Worm (Caenorhabditis elegans) whole organism, L4 larva: ENCODE results near the gene nifk-1.

Experiments used
- D1046.2 ChIP-seq: fragments of 200-800 bp; sonication (Bioruptor generic); IDR thresholded peaks from 2 replicates; pipeline ENCODE4 v1.3.6; 2022; ENCODE audit warnings: missing genetic modification characterization, missing compliant biosample characterization
- F10B5.3 ChIP-seq: sonication (generic microtip); optimal IDR thresholded peaks from 2 replicates; lab custom pipeline; 2016; ENCODE audit warnings: mild to moderate bottlenecking, missing genetic modification characterization, missing compliant biosample characterization
- F37D6.2 ChIP-seq: sonication (generic microtip); optimal IDR thresholded peaks from 2 replicates; lab custom pipeline; 2016; ENCODE audit warnings: mild to moderate bottlenecking, missing genetic modification characterization, missing compliant biosample characterization
- F44E2.7 ChIP-seq: fragments of 200-800 bp; sonication (Bioruptor generic); IDR thresholded peaks from 2 replicates; pipeline ENCODE4 v2.1.2; 2022; ENCODE audit warnings: missing genetic modification characterization, missing compliant biosample characterization
- R02D3.7 ChIP-seq: fragments of 150-350 bp; sonication (generic microtip); optimal IDR thresholded peaks from 3 replicates; lab custom pipeline; 2014; ENCODE audit warnings: missing biosample characterization, missing genetic modification characterization
- T20F7.1 ChIP-seq: fragments of 200-800 bp; sonication (Bioruptor generic); optimal IDR thresholded peaks from 2 replicates; lab custom pipeline; 2018; ENCODE audit warnings: mild to moderate bottlenecking, missing genetic modification characterization, missing compliant biosample characterization
- Y105C5A.15 ChIP-seq: fragments of 200-800 bp; sonication (Bioruptor generic); IDR thresholded peaks from 2 replicates; pipeline ENCODE4 v1.3.6; 2022; ENCODE audit warnings: missing genetic modification characterization, missing compliant biosample characterization
- aha-1 ChIP-seq: fragments of 150-350 bp; peaks from one replicate; lab custom pipeline; 2014; ENCODE audit warnings: missing biosample characterization, missing genetic modification characterization
- aly-2 ChIP-seq: sonication (generic microtip); optimal IDR thresholded peaks from 2 replicates; lab custom pipeline; 2018; ENCODE audit warnings: missing biosample characterization, missing genetic modification characterization
- ama-1 ChIP-seq: fragments of 150-350 bp; optimal IDR thresholded peaks from 2 replicates; lab custom pipeline; 2014; ENCODE audit warnings: inconsistent platforms, mixed read lengths
- arid-1 ChIP-seq: fragments of 200-800 bp; sonication (Bioruptor generic); conservative IDR thresholded peaks from 2 replicates; pipeline ENCODE4 v1.3.6; 2022; ENCODE audit warnings: missing genetic modification reagents, missing genetic modification characterization, missing compliant biosample characterization
- ceh-44 ChIP-seq: fragments of 200-800 bp; sonication (Bioruptor generic); IDR thresholded peaks from 2 replicates; pipeline ENCODE4 v1.3.6; 2022; ENCODE audit warnings: missing genetic modification reagents, missing genetic modification characterization, missing compliant biosample characterization
- ceh-62 ChIP-seq: sonication (generic microtip); optimal IDR thresholded peaks from 2 replicates; lab custom pipeline; 2017; ENCODE audit warnings: missing biosample characterization, missing genetic modification characterization
- cey-2 ChIP-seq: sonication (generic microtip); optimal IDR thresholded peaks from 3 replicates; lab custom pipeline; 2017; ENCODE audit warnings: missing genetic modification characterization, mild to moderate bottlenecking, missing compliant biosample characterization, antibody characterized with exemption, borderline replicate concordance; ENCODE audit not compliant: insufficient read depth
- daf-16 ChIP-seq, 3 experiments: sonication (generic microtip); optimal IDR thresholded peaks; 2 replicates each; lab custom pipeline; 2016 to 2017; ENCODE audit warnings: missing genetic modification characterization in 3 of 3, missing genetic modification reagents in 3 of 3, mild to moderate bottlenecking in 2 of 3, missing compliant biosample characterization in 2 of 3, missing biosample characterization in 1 of 3, moderate library complexity in 1 of 3
- daf-19 ChIP-seq: fragments of 200-800 bp; sonication (Bioruptor generic); conservative IDR thresholded peaks from 2 replicates; pipeline ENCODE4 v1.3.6; 2022; ENCODE audit warnings: missing genetic modification characterization, missing compliant biosample characterization
- dmd-6 ChIP-seq: fragments of 200-800 bp; sonication (Bioruptor generic); IDR thresholded peaks from 2 replicates; pipeline ENCODE4 v1.3.6; 2022; ENCODE audit warnings: missing genetic modification reagents, missing genetic modification characterization, missing compliant biosample characterization
- duxl-1 ChIP-seq: sonication (generic microtip); optimal IDR thresholded peaks from 2 replicates; lab custom pipeline; 2016; ENCODE audit warnings: mild to moderate bottlenecking, missing genetic modification characterization, moderate library complexity, missing compliant biosample characterization; ENCODE audit not compliant: poor library complexity
- fkh-10 ChIP-seq: fragments of 150-350 bp; optimal IDR thresholded peaks from 2 replicates; lab custom pipeline; 2014; ENCODE audit warnings: missing biosample characterization, missing genetic modification reagents, missing genetic modification characterization
- fos-1 ChIP-seq: fragments of 150-350 bp; optimal IDR thresholded peaks from 2 replicates; lab custom pipeline; 2014; ENCODE audit warnings: missing biosample characterization, missing genetic modification characterization
- gei-8 ChIP-seq: fragments of 200-800 bp; sonication (Bioruptor generic); optimal IDR thresholded peaks from 2 replicates; lab custom pipeline; 2018; ENCODE audit warnings: mild to moderate bottlenecking, missing genetic modification characterization, missing compliant biosample characterization
- hlh-30 ChIP-seq: sonication (generic microtip); optimal IDR thresholded peaks from 2 replicates; lab custom pipeline; 2017; ENCODE audit warnings: antibody characterized with exemption, mild to moderate bottlenecking, missing genetic modification characterization, missing compliant biosample characterization; ENCODE audit not compliant: insufficient read depth
- hmg-1.1 ChIP-seq: fragments of 200-800 bp; sonication (Bioruptor generic); IDR thresholded peaks from 2 replicates; pipeline ENCODE4 v1.3.6; 2022; ENCODE audit warnings: missing genetic modification reagents, missing genetic modification characterization, missing compliant biosample characterization
- lin-13 ChIP-seq: fragments of 150-350 bp; optimal IDR thresholded peaks from 2 replicates; lab custom pipeline; 2014; ENCODE audit warnings: missing biosample characterization, missing genetic modification reagents, missing genetic modification characterization
- lin-29 ChIP-seq: fragments of 200-800 bp; sonication (Bioruptor generic); IDR thresholded peaks from 2 replicates; pipeline ENCODE4 v1.3.6; 2022; ENCODE audit warnings: missing genetic modification reagents, missing genetic modification characterization, missing compliant biosample characterization
- lir-3 ChIP-seq: sonication (generic microtip); optimal IDR thresholded peaks from 2 replicates; lab custom pipeline; 2016; ENCODE audit warnings: mild to moderate bottlenecking, missing genetic modification characterization, missing compliant biosample characterization
- lsy-2 ChIP-seq, 2 experiments: fragments of 150-350 bp in 1 of 2; sonication (generic microtip) in 1 of 2; optimal IDR thresholded peaks; 2 replicates each; lab custom pipeline; 2014 to 2017; ENCODE audit warnings: missing biosample characterization in 2 of 2, missing genetic modification characterization in 2 of 2
- madf-5 ChIP-seq, 2 experiments: fragments of 200-800 bp; sonication (Bioruptor generic); IDR thresholded peaks; 2 replicates each; pipeline ENCODE4 v1.3.6; 2022; ENCODE audit warnings: missing compliant biosample characterization in 2 of 2, missing genetic modification characterization in 2 of 2
- madf-9 ChIP-seq: fragments of 200-800 bp; sonication (Bioruptor generic); conservative IDR thresholded peaks from 2 replicates; pipeline ENCODE4 v1.3.6; 2022; ENCODE audit warnings: missing genetic modification reagents, missing genetic modification characterization, missing compliant biosample characterization
- mdl-1 ChIP-seq, 2 experiments: fragments of 150-350 bp in 1 of 2; sonication (generic microtip) in 1 of 2; optimal IDR thresholded peaks; 2 replicates each; lab custom pipeline; 2014 to 2017; ENCODE audit warnings: missing biosample characterization in 2 of 2, missing genetic modification characterization in 2 of 2
- mdt-29 ChIP-seq: fragments of 200-800 bp; sonication (Bioruptor generic); IDR thresholded peaks from 2 replicates; pipeline ENCODE4 v1.3.6; 2022; ENCODE audit warnings: missing genetic modification reagents, missing genetic modification characterization, missing compliant biosample characterization
- mes-2 ChIP-seq: sonication (generic microtip); optimal IDR thresholded peaks from 2 replicates; lab custom pipeline; 2016; ENCODE audit warnings: missing genotype, mild to moderate bottlenecking, missing genetic modification characterization, missing compliant biosample characterization; ENCODE audit not compliant: poor library complexity, severe bottlenecking
- mxl-2 ChIP-seq: fragments of 200-800 bp; sonication (Bioruptor generic); conservative IDR thresholded peaks from 2 replicates; pipeline ENCODE4 v1.3.6; 2022; ENCODE audit warnings: missing genetic modification reagents, missing genetic modification characterization, missing compliant biosample characterization
- nhr-11 ChIP-seq: fragments of 150-350 bp; optimal IDR thresholded peaks from 2 replicates; lab custom pipeline; 2014; ENCODE audit warnings: missing biosample characterization, missing genetic modification characterization
- nhr-111 ChIP-seq: fragments of 200-800 bp; sonication (Bioruptor generic); optimal IDR thresholded peaks from 2 replicates; lab custom pipeline; 2018; ENCODE audit warnings: mild to moderate bottlenecking, missing genetic modification characterization, missing compliant biosample characterization
- nhr-25 ChIP-seq: sonication (generic microtip); optimal IDR thresholded peaks from 2 replicates; lab custom pipeline; 2017; ENCODE audit warnings: missing genetic modification characterization, mild to moderate bottlenecking, missing compliant biosample characterization, antibody characterized with exemption, moderate library complexity, borderline replicate concordance; ENCODE audit not compliant: insufficient read depth
- nhr-28 ChIP-seq: fragments of 150-350 bp; optimal IDR thresholded peaks from 2 replicates; lab custom pipeline; 2014; ENCODE audit warnings: missing biosample characterization, missing genetic modification characterization
- nhr-48 ChIP-seq: sonication (generic microtip); optimal IDR thresholded peaks from 2 replicates; lab custom pipeline; 2016; ENCODE audit warnings: mild to moderate bottlenecking, missing genetic modification characterization, missing compliant biosample characterization
- nhr-76 ChIP-seq: fragments of 150-350 bp; optimal IDR thresholded peaks from 2 replicates; lab custom pipeline; 2014; ENCODE audit warnings: missing biosample characterization, missing genetic modification characterization
- pha-4 ChIP-seq, 2 experiments: fragments of 150-350 bp in 1 of 2; fragments of 200-800 bp in 1 of 2; sonication (Bioruptor generic) in 1 of 2; IDR thresholded peaks in 1 of 2; optimal IDR thresholded peaks in 1 of 2; 2 replicates each; pipeline versions ENCODE4 v1.3.6 to Lab custom; 2014 to 2022; ENCODE audit warnings: missing genetic modification characterization in 2 of 2, missing genetic modification reagents in 2 of 2, missing biosample characterization in 1 of 2, missing compliant biosample characterization in 1 of 2
- pqm-1 ChIP-seq: sonication (generic microtip); optimal IDR thresholded peaks from 2 replicates; lab custom pipeline; 2017; ENCODE audit warnings: missing biosample characterization, missing genetic modification characterization
- saeg-2 ChIP-seq: fragments of 200-800 bp; sonication (Bioruptor generic); IDR thresholded peaks from 2 replicates; pipeline ENCODE4 v1.3.6; 2022; ENCODE audit warnings: missing genetic modification reagents, missing genetic modification characterization, missing compliant biosample characterization
- sdz-12 ChIP-seq: fragments of 200-800 bp; sonication (Bioruptor generic); optimal IDR thresholded peaks from 2 replicates; lab custom pipeline; 2018; ENCODE audit warnings: mild to moderate bottlenecking, missing genetic modification characterization, missing compliant biosample characterization
- set-16 ChIP-seq: fragments of 200-800 bp; sonication (Bioruptor generic); IDR thresholded peaks from 2 replicates; pipeline ENCODE4 v1.3.6; 2022; ENCODE audit warnings: missing genetic modification reagents, missing genetic modification characterization, missing compliant biosample characterization
- snpc-4 ChIP-seq: fragments of 150-350 bp; optimal IDR thresholded peaks from 2 replicates; lab custom pipeline; 2014; ENCODE audit warnings: missing biosample characterization, missing genetic modification characterization
- spr-1 ChIP-seq: sonication (generic microtip); optimal IDR thresholded peaks from 2 replicates; lab custom pipeline; 2016; ENCODE audit warnings: mild to moderate bottlenecking, missing genetic modification characterization, missing compliant biosample characterization
- unc-39 ChIP-seq: sonication (generic microtip); optimal IDR thresholded peaks from 2 replicates; lab custom pipeline; 2017; ENCODE audit warnings: missing biosample characterization, missing genetic modification characterization
- unc-62 ChIP-seq, 3 experiments: fragments of 150-350 bp in 1 of 3; sonication (generic microtip); optimal IDR thresholded peaks in 2 of 3; peaks in 1 of 3; 1 replicate in 1 of 3; 2 replicates in 2 of 3; lab custom pipeline; 2014 to 2017; ENCODE audit warnings: missing biosample characterization in 3 of 3, missing genetic modification characterization in 3 of 3, missing genetic modification reagents in 3 of 3, missing genotype in 1 of 3

The nifk-1 gene

DNA sequence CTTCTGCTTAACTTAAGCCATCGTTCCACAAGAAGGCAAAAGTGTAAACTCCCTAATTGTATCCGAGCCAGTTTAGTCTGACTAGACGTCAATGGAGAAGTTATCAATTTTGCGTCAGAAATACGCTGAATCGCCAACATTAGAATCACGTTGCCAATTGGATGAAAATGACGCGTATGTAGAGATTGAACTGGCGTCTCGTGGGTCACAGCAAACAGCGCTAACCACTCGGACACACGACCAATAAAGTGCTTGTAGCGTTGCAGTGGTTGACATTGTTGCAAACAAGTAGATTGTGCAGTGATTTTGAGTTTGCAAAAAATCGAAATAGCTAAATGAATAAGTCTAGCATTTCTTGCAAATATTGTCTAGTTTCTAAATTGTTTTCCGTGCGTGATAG is 3.5 kb downstream of the nifk-1 start (continued):
- TF ChIP-seq lir-3, result peak; percentile 75
- TF ChIP-seq D1046.2 (GFP tag; lab: Robert Waterston, UW), result peak; percentile 84
- peak; percentile 40 for TF ChIP-seq aly-2 (tag; lab: Kevin White, UChicago)
- TF ChIP-seq nhr-25 (tag; lab: Kevin White, UChicago), result no peak
- TF ChIP-seq nhr-111, result peak; percentile 93
- no peak for TF ChIP-seq fkh-10 (GFP tag; lab: Kevin White, UChicago)
- TF ChIP-seq ceh-44 (GFP tag; lab: Robert Waterston, UW), result peak; percentile 90
- peak; percentile 77 for TF ChIP-seq dmd-6
- TF ChIP-seq mdl-1 (tag; optimal IDR thresholded peaks at IDR 0.05; lab: Kevin White, UChicago), result peak in 1 of 2 experiments; percentile 73
- peak; percentile 1 to 80 for TF ChIP-seq lsy-2 (tag; optimal IDR thresholded peaks at IDR 0.05; lab: Kevin White, UChicago)
- no peak for TF ChIP-seq nhr-76
- 0 out of 2 replicates have a peak, but pooled peaks have one; percentile 66 for TF ChIP-seq mxl-2
- TF ChIP-seq Y105C5A.15 (GFP tag; lab: Robert Waterston, UW), result 0 out of 2 replicates have a peak, but pooled peaks have one; percentile 44
- TF ChIP-seq pha-4 (GFP tag; IDR thresholded peaks at IDR 0.05; lab: Robert Waterston, UW), result peak; percentile 89
- TF ChIP-seq pha-4 (tag; optimal IDR thresholded peaks at IDR 0.05; lab: Kevin White, UChicago), result peak; percentile 53
- TF ChIP-seq madf-9, result peak; percentile 82
- TF ChIP-seq pqm-1 (tag; lab: Kevin White, UChicago), result peak; percentile 53
- no peak for TF ChIP-seq ama-1 (lab: Kevin White, UChicago)
- peak; percentile 89 for TF ChIP-seq arid-1 (GFP tag; lab: Robert Waterston, UW)
- TF ChIP-seq daf-16 (GFP tag; optimal IDR thresholded peaks at IDR 0.05; lab: Kevin White, UChicago), result peak; percentile 70 to 80
- peak; percentile 68 for TF ChIP-seq daf-16 (tag; optimal IDR thresholded peaks at IDR 0.05; lab: Kevin White, UChicago)
- TF ChIP-seq hlh-30, result peak; percentile 87
- TF ChIP-seq nhr-28 (tag; lab: Kevin White, UChicago), result peak; percentile 48
- TF ChIP-seq saeg-2, result 0 out of 2 replicates have a peak, but pooled peaks have one; percentile 34
- TF ChIP-seq unc-62 (GFP tag; optimal IDR thresholded peaks at IDR 0.05 in 1 of 2; lab: Kevin White, UChicago), result no peak
- no peak for TF ChIP-seq unc-62 (tag; optimal IDR thresholded peaks at IDR 0.05; lab: Kevin White, UChicago)
- peak; percentile 60 for TF ChIP-seq F10B5.3 (tag; lab: Kevin White, UChicago)
- peak; percentile 89 for TF ChIP-seq daf-19 (GFP tag; lab: Robert Waterston, UW)
- TF ChIP-seq ceh-62 (tag; lab: Kevin White, UChicago), result no peak
- TF ChIP-seq nhr-48 (tag; lab: Kevin White, UChicago), result peak; percentile 77
- peak; percentile 30 for TF ChIP-seq F37D6.2 (tag; lab: Kevin White, UChicago)
- TF ChIP-seq aha-1 (tag; lab: Kevin White, UChicago), result peak; percentile 90
- TF ChIP-seq madf-5 (GFP tag; IDR thresholded peaks at IDR 0.05; lab: Robert Waterston, UW), result peak; percentile 59 to 88; a peak in 2 of 4 replicates
- TF ChIP-seq duxl-1 (tag; lab: Kevin White, UChicago), result peak; percentile 85
- peak; percentile 87 for TF ChIP-seq sdz-12 (GFP tag; lab: Kevin White, UChicago)
- TF ChIP-seq mdt-29 (GFP tag; lab: Robert Waterston, UW), result peak; percentile 84; the same call in 1 of the 2 replicates
- peak; percentile 53 for TF ChIP-seq nhr-11 (tag; lab: Kevin White, UChicago)
- TF ChIP-seq hmg-1.1 (GFP tag; lab: Robert Waterston, UW), result peak; percentile 80
- no peak for TF ChIP-seq cey-2 (tag; lab: Kevin White, UChicago)
- no peak for TF ChIP-seq snpc-4 (tag; lab: Kevin White, UChicago)
- peak; percentile 36 for TF ChIP-seq R02D3.7 (tag; lab: Kevin White, UChicago)
- TF ChIP-seq lin-29 (GFP tag; lab: Robert Waterston, UW), result 0 out of 2 replicates have a peak, but pooled peaks have one; percentile 14
- peak; percentile 87 for TF ChIP-seq mes-2
- TF ChIP-seq set-16, result no peak
- TF ChIP-seq unc-39 (tag; lab: Kevin White, UChicago), result no peak
- TF ChIP-seq lin-13 (GFP tag; lab: Kevin White, UChicago), result peak; percentile 62
- TF ChIP-seq gei-8 (GFP tag; lab: Kevin White, UChicago), result peak; percentile 84
- peak; percentile 68 for TF ChIP-seq T20F7.1
- TF ChIP-seq F44E2.7 (GFP tag; lab: Robert Waterston, UW), result peak; percentile 78; the same call in 1 of the 2 replicates
- TF ChIP-seq fos-1 (tag; lab: Kevin White, UChicago), result no peak
- peak; percentile 81 for TF ChIP-seq spr-1 (tag; lab: Kevin White, UChicago)
